Worm (Caenorhabditis elegans) whole organism, midembryonic: ENCODE data around the gene R04B5.1.

Experiments used
- flt-1 ChIP-seq: fragments of 200-800 bp; sonication (Bioruptor generic); IDR thresholded peaks from 2 replicates; pipeline ENCODE4 v1.3.6; 2022; ENCODE audit warnings: missing genetic modification characterization, missing compliant biosample characterization
- klf-2 ChIP-seq: fragments of 200-800 bp; sonication (Bioruptor generic); conservative IDR thresholded peaks from 2 replicates; pipeline ENCODE4 v1.3.6; 2022; ENCODE audit warnings: missing genetic modification reagents, missing genetic modification characterization, missing compliant biosample characterization
- ref-1 ChIP-seq: fragments of 200-800 bp; sonication (Bioruptor generic); conservative IDR thresholded peaks from 2 replicates; pipeline ENCODE4 v1.3.6; 2022; ENCODE audit warnings: missing genetic modification reagents, missing genetic modification characterization, missing compliant biosample characterization
- ztf-23 ChIP-seq: fragments of 200-800 bp; sonication (Bioruptor generic); IDR thresholded peaks from 2 replicates; pipeline ENCODE4 v1.3.6; 2022; ENCODE audit warnings: missing genetic modification reagents, missing genetic modification characterization, missing compliant biosample characterization

DNA sequence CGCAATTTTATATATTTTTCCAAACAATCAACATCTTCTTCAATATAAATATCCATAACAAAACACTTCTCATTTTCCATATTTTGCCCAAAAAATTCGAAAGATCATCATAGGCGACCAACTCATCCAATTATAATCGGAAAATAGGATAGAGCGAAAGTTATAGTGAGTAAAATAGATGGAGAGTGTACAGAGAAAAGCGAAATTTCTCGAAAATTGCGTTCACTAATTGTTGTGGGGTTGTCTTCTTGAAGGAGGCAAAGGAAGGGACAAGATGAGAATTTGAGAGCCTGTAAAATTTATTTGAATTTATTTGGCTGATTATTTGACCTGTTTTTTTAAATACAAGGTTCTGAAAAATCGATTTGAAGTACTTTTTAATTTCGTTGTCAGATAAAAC, 42.6 kb downstream of the R04B5.1 start:
- TF ChIP-seq ztf-23 (GFP tag; lab: Robert Waterston, UW) (no peak), klf-2 (GFP tag; lab: Robert Waterston, UW) (no peak), ref-1 (no peak), flt-1 (no peak)
